Worm (Caenorhabditis elegans) whole organism, L1 larva: ENCODE measurements around the gene EGAP1.5.

Source experiments
- C04F5.9 ChIP-seq: sonication (generic microtip); optimal IDR thresholded peaks from 2 replicates; lab custom pipeline; 2016; ENCODE audit warnings: missing genetic modification characterization, missing compliant biosample characterization
- C34B4.2 ChIP-seq: sonication (generic microtip); optimal IDR thresholded peaks from 2 replicates; lab custom pipeline; 2017; ENCODE audit warnings: mild to moderate bottlenecking, missing genetic modification characterization, missing compliant biosample characterization
- Y116A8C.19 ChIP-seq: sonication (generic microtip); optimal IDR thresholded peaks from 2 replicates; lab custom pipeline; 2016; ENCODE audit warnings: missing compliant biosample characterization, missing genetic modification characterization, borderline replicate concordance
- aha-1 ChIP-seq: fragments of 150-350 bp; optimal IDR thresholded peaks from 2 replicates; lab custom pipeline; 2014; ENCODE audit warnings: missing biosample characterization, missing genetic modification characterization
- alr-1 ChIP-seq: fragments of 200-800 bp; sonication (Bioruptor generic); optimal IDR thresholded peaks from 2 replicates; lab custom pipeline; 2018; ENCODE audit warnings: borderline replicate concordance, mild to moderate bottlenecking, missing genetic modification characterization, missing compliant biosample characterization
- blmp-1 ChIP-seq: fragments of 150-350 bp; optimal IDR thresholded peaks from 2 replicates; lab custom pipeline; 2014; ENCODE audit warnings: missing biosample characterization, missing genetic modification characterization
- ceh-63 ChIP-seq: fragments of 200-800 bp; sonication (Bioruptor generic); optimal IDR thresholded peaks from 2 replicates; lab custom pipeline; 2018; ENCODE audit warnings: mild to moderate bottlenecking, missing genetic modification characterization, missing compliant biosample characterization
- ceh-8 ChIP-seq: fragments of 200-800 bp; sonication (Bioruptor generic); optimal IDR thresholded peaks from 2 replicates; lab custom pipeline; 2018; ENCODE audit warnings: mild to moderate bottlenecking, missing genetic modification characterization, moderate library complexity, missing compliant biosample characterization
- ceh-82 ChIP-seq, 3 experiments: fragments of 150-350 bp in 1 of 3; sonication (generic microtip) in 2 of 3; optimal IDR thresholded peaks; 2 replicates each; lab custom pipeline; 2014 to 2017; ENCODE audit warnings: missing biosample characterization in 3 of 3, missing genetic modification characterization in 3 of 3
- ceh-88 ChIP-seq: fragments of 200-800 bp; sonication (Bioruptor generic); IDR thresholded peaks from 2 replicates; pipeline ENCODE4 v1.3.6; 2022; ENCODE audit warnings: missing genetic modification characterization, missing compliant biosample characterization
- ceh-90 ChIP-seq: sonication (generic microtip); optimal IDR thresholded peaks from 2 replicates; lab custom pipeline; 2016; ENCODE audit warnings: missing genetic modification characterization, missing compliant biosample characterization
- ces-1 ChIP-seq: fragments of 150-350 bp; optimal IDR thresholded peaks from 2 replicates; lab custom pipeline; 2014; ENCODE audit warnings: missing biosample characterization, missing genetic modification reagents, missing genetic modification characterization
- efl-1 ChIP-seq, 4 experiments: fragments of 150-350 bp; optimal IDR thresholded peaks in 3 of 4; peaks in 1 of 4; 1 replicate in 1 of 4; 2 replicates in 3 of 4; lab custom pipeline; 2014; ENCODE audit warnings: missing biosample characterization in 2 of 4, missing genetic modification characterization in 2 of 4, missing genetic modification reagents in 2 of 4
- egl-13 ChIP-seq: sonication (generic microtip); optimal IDR thresholded peaks from 2 replicates; lab custom pipeline; 2016; ENCODE audit warnings: missing genotype, missing genetic modification reagents, missing genetic modification characterization, missing compliant biosample characterization
- elt-2 ChIP-seq: sonication (generic microtip); optimal IDR thresholded peaks from 2 replicates; lab custom pipeline; 2016; ENCODE audit warnings: missing genetic modification characterization, mild to moderate bottlenecking, inconsistent platforms, missing compliant biosample characterization, missing genetic modification reagents
- ets-5 ChIP-seq: fragments of 200-800 bp; sonication (Bioruptor generic); IDR thresholded peaks from 2 replicates; pipeline ENCODE4 v1.3.6; 2022; ENCODE audit warnings: missing genetic modification characterization, missing compliant biosample characterization
- fkh-10 ChIP-seq: sonication (generic microtip); optimal IDR thresholded peaks from 2 replicates; lab custom pipeline; 2017; ENCODE audit warnings: missing biosample characterization, missing genetic modification reagents, missing genetic modification characterization
- fkh-8 ChIP-seq: sonication (generic microtip); optimal IDR thresholded peaks from 2 replicates; lab custom pipeline; 2016; ENCODE audit warnings: mild to moderate bottlenecking, missing genetic modification characterization, missing compliant biosample characterization
- fos-1 ChIP-seq: fragments of 150-350 bp; optimal IDR thresholded peaks from 2 replicates; lab custom pipeline; 2014; ENCODE audit warnings: missing biosample characterization, missing genetic modification characterization
- hlh-4 ChIP-seq: sonication (generic microtip); optimal IDR thresholded peaks from 2 replicates; lab custom pipeline; 2016; ENCODE audit warnings: mild to moderate bottlenecking, missing genetic modification characterization, missing compliant biosample characterization
- hpl-2 ChIP-seq: fragments of 150-350 bp; optimal IDR thresholded peaks from 2 replicates; lab custom pipeline; 2014; ENCODE audit warnings: missing biosample characterization, missing genetic modification reagents, missing genetic modification characterization
- irx-1 ChIP-seq: sonication (generic microtip); optimal IDR thresholded peaks from 2 replicates; lab custom pipeline; 2016; ENCODE audit warnings: missing genetic modification characterization, missing compliant biosample characterization
- isw-1 ChIP-seq: fragments of 200-800 bp; sonication (Bioruptor generic); IDR thresholded peaks from 2 replicates; pipeline ENCODE4 v1.3.6; 2022; ENCODE audit warnings: missing genetic modification characterization, missing compliant biosample characterization
- jun-1 ChIP-seq: fragments of 150-350 bp; optimal IDR thresholded peaks from 2 replicates; lab custom pipeline; 2014; ENCODE audit warnings: missing biosample characterization, missing genetic modification reagents, missing genetic modification characterization
- lin-13 ChIP-seq: fragments of 150-350 bp; optimal IDR thresholded peaks from 2 replicates; lab custom pipeline; 2014; ENCODE audit warnings: missing biosample characterization, missing genetic modification reagents, missing genetic modification characterization
- lin-14 ChIP-seq: fragments of 200-800 bp; sonication (Bioruptor generic); optimal IDR thresholded peaks from 2 replicates; lab custom pipeline; 2018; ENCODE audit warnings: mild to moderate bottlenecking, missing genetic modification characterization, moderate library complexity, missing compliant biosample characterization
- lin-15B ChIP-seq: fragments of 150-350 bp; sonication (generic microtip); optimal IDR thresholded peaks from 3 replicates; lab custom pipeline; 2014; ENCODE audit warnings: missing biosample characterization, missing genetic modification characterization
- mab-9 ChIP-seq: fragments of 200-800 bp; sonication (Bioruptor generic); IDR thresholded peaks from 2 replicates; pipeline ENCODE4 v1.3.6; 2022; ENCODE audit warnings: missing genetic modification reagents, missing genetic modification characterization, missing compliant biosample characterization
- mdl-1 ChIP-seq, 2 experiments: fragments of 150-350 bp; optimal IDR thresholded peaks; 2 replicates each; lab custom pipeline; 2014 to 2017; ENCODE audit warnings: missing biosample characterization in 2 of 2, missing genetic modification characterization in 2 of 2, inconsistent platforms in 1 of 2
- nhr-20 ChIP-seq: sonication (generic microtip); optimal IDR thresholded peaks from 2 replicates; lab custom pipeline; 2016; ENCODE audit warnings: mild to moderate bottlenecking, missing genetic modification characterization, missing compliant biosample characterization
- nhr-71 ChIP-seq: sonication (generic microtip); optimal IDR thresholded peaks from 2 replicates; lab custom pipeline; 2016; ENCODE audit warnings: mild to moderate bottlenecking, missing genetic modification characterization, moderate library complexity, missing compliant biosample characterization
- nhr-76 ChIP-seq: sonication (generic microtip); optimal IDR thresholded peaks from 2 replicates; lab custom pipeline; 2017; ENCODE audit warnings: missing biosample characterization, missing genetic modification characterization
- nhr-84 ChIP-seq: sonication (generic microtip); optimal IDR thresholded peaks from 2 replicates; lab custom pipeline; 2017; ENCODE audit warnings: missing biosample characterization, missing genetic modification characterization
- nhr-85 ChIP-seq: sonication (generic microtip); peaks from one replicate; lab custom pipeline; 2016; ENCODE audit warnings: missing genetic modification characterization, inconsistent platforms, missing compliant biosample characterization
- nhr-90 ChIP-seq: sonication (generic microtip); optimal IDR thresholded peaks from 2 replicates; lab custom pipeline; 2016; ENCODE audit warnings: mild to moderate bottlenecking, missing genetic modification characterization, missing compliant biosample characterization; ENCODE audit not compliant: poor library complexity
- pag-3 ChIP-seq: sonication (generic microtip); optimal IDR thresholded peaks from 2 replicates; lab custom pipeline; 2017; ENCODE audit warnings: missing genetic modification characterization, mild to moderate bottlenecking, missing compliant biosample characterization, antibody characterized with exemption, borderline replicate concordance; ENCODE audit not compliant: insufficient read depth
- pax-3 ChIP-seq: fragments of 200-800 bp; sonication (Bioruptor generic); optimal IDR thresholded peaks from 2 replicates; lab custom pipeline; 2018; ENCODE audit warnings: mild to moderate bottlenecking, missing genetic modification characterization, moderate library complexity, missing compliant biosample characterization
- rnt-1 ChIP-seq: sonication (generic microtip); optimal IDR thresholded peaks from 2 replicates; lab custom pipeline; 2016; ENCODE audit warnings: mild to moderate bottlenecking, missing genetic modification characterization, moderate library complexity, missing compliant biosample characterization
- skn-1 ChIP-seq: fragments of 150-350 bp; optimal IDR thresholded peaks from 2 replicates; lab custom pipeline; 2014; ENCODE audit warnings: missing biosample characterization, missing genetic modification characterization
- snpc-4 ChIP-seq: fragments of 150-350 bp; optimal IDR thresholded peaks from 2 replicates; lab custom pipeline; 2014; ENCODE audit warnings: missing biosample characterization, missing genetic modification characterization
- snu-23 ChIP-seq: sonication (generic microtip); optimal IDR thresholded peaks from 2 replicates; lab custom pipeline; 2016; ENCODE audit warnings: missing genetic modification characterization, missing compliant biosample characterization
- sox-4 ChIP-seq: sonication (generic microtip); optimal IDR thresholded peaks from 2 replicates; lab custom pipeline; 2016; ENCODE audit warnings: missing genetic modification characterization, missing compliant biosample characterization
- sup-37 ChIP-seq: fragments of 200-800 bp; sonication (Bioruptor generic); optimal IDR thresholded peaks from 2 replicates; lab custom pipeline; 2018; ENCODE audit warnings: mild to moderate bottlenecking, missing genetic modification characterization, missing compliant biosample characterization
- tlp-1 ChIP-seq: fragments of 150-350 bp; optimal IDR thresholded peaks from 2 replicates; lab custom pipeline; 2014; ENCODE audit warnings: missing biosample characterization, missing genetic modification characterization
- unc-30 ChIP-seq: sonication (generic microtip); optimal IDR thresholded peaks from 2 replicates; lab custom pipeline; 2017; ENCODE audit warnings: missing biosample characterization, missing genetic modification characterization
- unc-62 ChIP-seq: fragments of 150-350 bp; optimal IDR thresholded peaks from 2 replicates; lab custom pipeline; 2014; ENCODE audit warnings: missing biosample characterization, missing genetic modification reagents, missing genetic modification characterization
- vab-15 ChIP-seq: sonication (generic microtip); optimal IDR thresholded peaks from 2 replicates; lab custom pipeline; 2017; ENCODE audit warnings: missing genotype, mild to moderate bottlenecking, missing genetic modification characterization, missing compliant biosample characterization
- xbp-1 ChIP-seq: sonication (generic microtip); optimal IDR thresholded peaks from 2 replicates; lab custom pipeline; 2016; ENCODE audit warnings: missing genetic modification characterization, missing compliant biosample characterization
- zag-1 ChIP-seq: fragments of 150-350 bp; optimal IDR thresholded peaks from 2 replicates; lab custom pipeline; 2014; ENCODE audit warnings: missing biosample characterization, missing genetic modification characterization
- ztf-4 ChIP-seq: fragments of 150-350 bp; optimal IDR thresholded peaks from 2 replicates; lab custom pipeline; 2014; ENCODE audit warnings: missing biosample characterization, missing genetic modification characterization

Gene EGAP1.5

ce11 chrIII:5936992-5937391, 5.5 kb downstream of the EGAP1.5 start, which contains the start of gene EGAP1.1:
TSS of gene EGAP1.1 (minus strand) at chrIII:5937220.
- TF ChIP-seq ceh-88 (GFP tag; lab: Robert Waterston, UW), result no peak
- TF ChIP-seq lin-15B (tag; lab: Kevin White, UChicago), result no peak
- no peak for TF ChIP-seq C04F5.9
- no peak for TF ChIP-seq nhr-76 (tag; lab: Kevin White, UChicago)
- TF ChIP-seq fkh-10 (GFP tag; lab: Kevin White, UChicago), result peak; percentile 53
- TF ChIP-seq ces-1 (GFP tag; lab: Kevin White, UChicago), result no peak
- no peak for TF ChIP-seq sup-37 (GFP tag; lab: Kevin White, UChicago)
- no peak for TF ChIP-seq ceh-63 (GFP tag; lab: Kevin White, UChicago)
- no peak for TF ChIP-seq ceh-90 (tag; lab: Kevin White, UChicago)
- peak; percentile 32 for TF ChIP-seq lin-14 (GFP tag; lab: Kevin White, UChicago)
- no peak for TF ChIP-seq jun-1
- no peak for TF ChIP-seq nhr-20 (tag; lab: Kevin White, UChicago)
- TF ChIP-seq nhr-71 (tag; lab: Kevin White, UChicago), result no peak
- no peak for TF ChIP-seq snu-23 (GFP tag; lab: Kevin White, UChicago)
- no peak for TF ChIP-seq hpl-2
- TF ChIP-seq xbp-1 (tag; lab: Kevin White, UChicago), result no peak
- peak; percentile 30 for TF ChIP-seq fkh-8 (tag; lab: Kevin White, UChicago)
- no peak for TF ChIP-seq aha-1 (tag; lab: Kevin White, UChicago)
- TF ChIP-seq nhr-90 (tag; lab: Kevin White, UChicago), result no peak
- TF ChIP-seq efl-1 (optimal IDR thresholded peaks at IDR 0.05; lab: Kevin White, UChicago), result no peak
- no peak for TF ChIP-seq efl-1 (GFP tag; optimal IDR thresholded peaks at IDR 0.05 in 1 of 2; lab: Kevin White, UChicago)
- TF ChIP-seq vab-15 (tag; lab: Kevin White, UChicago), result no peak
- no peak for TF ChIP-seq mdl-1 (tag; optimal IDR thresholded peaks at IDR 0.05; lab: Kevin White, UChicago)
- no peak for TF ChIP-seq lin-13 (GFP tag; lab: Kevin White, UChicago)

ce11 chrIII:5938013-5938412, 6.5 kb downstream of the EGAP1.5 start:
- TF ChIP-seq nhr-71 (tag; lab: Kevin White, UChicago) (peak; percentile 84), pag-3 (no peak), snu-23 (GFP tag; lab: Kevin White, UChicago) (peak; percentile 75), skn-1 (tag; lab: Kevin White, UChicago) (no peak), vab-15 (tag; lab: Kevin White, UChicago) (peak; percentile 17), fos-1 (tag; lab: Kevin White, UChicago) (no peak), alr-1 (no peak), isw-1 (GFP tag; lab: Robert Waterston, UW) (no peak), egl-13 (no peak), lin-14 (GFP tag; lab: Kevin White, UChicago) (peak; percentile 91), ces-1 (GFP tag; lab: Kevin White, UChicago) (no peak), Y116A8C.19 (no peak), ets-5 (GFP tag; lab: Robert Waterston, UW) (no peak), fkh-10 (GFP tag; lab: Kevin White, UChicago) (no peak), ceh-82 (tag; optimal IDR thresholded peaks at IDR 0.05; lab: Kevin White, UChicago) (no peak), nhr-76 (tag; lab: Kevin White, UChicago) (no peak), ztf-4 (peak; percentile 62), nhr-84 (tag; lab: Kevin White, UChicago) (no peak), hpl-2 (no peak), elt-2 (peak; percentile 46), blmp-1 (peak; percentile 99), mab-9 (GFP tag; lab: Robert Waterston, UW) (0 out of 2 replicates have a peak, but pooled peaks have one; percentile 18), tlp-1 (tag; lab: Kevin White, UChicago) (no peak), unc-30 (tag; lab: Kevin White, UChicago) (no peak), nhr-90 (tag; lab: Kevin White, UChicago) (peak; percentile 63), C34B4.2 (tag; lab: Kevin White, UChicago) (no peak), hlh-4 (tag; lab: Kevin White, UChicago) (no peak), sox-4 (tag; lab: Kevin White, UChicago) (no peak), zag-1 (tag; lab: Kevin White, UChicago) (no peak), irx-1 (tag; lab: Kevin White, UChicago) (peak; percentile 22), ceh-8 (GFP tag; lab: Kevin White, UChicago) (no peak), nhr-85 (peak; percentile 95), pax-3 (tag; lab: Kevin White, UChicago) (no peak), unc-62 (GFP tag; lab: Kevin White, UChicago) (no peak), rnt-1 (tag; lab: Kevin White, UChicago) (peak; percentile 32), snpc-4 (no peak)
